Worm (Caenorhabditis elegans) whole organism, young adult: ENCODE measurements around the gene his-71.

Experiments used
- B0336.3 ChIP-seq: fragments of 200-800 bp; sonication (Bioruptor generic); IDR thresholded peaks from 2 replicates; pipeline ENCODE4 v1.3.6; 2022; ENCODE audit warnings: missing genetic modification characterization, missing compliant biosample characterization
- C17E4.6 ChIP-seq: fragments of 200-800 bp; sonication (Bioruptor generic); IDR thresholded peaks from 2 replicates; pipeline ENCODE4 v1.3.6; 2022; ENCODE audit warnings: missing genetic modification reagents, missing genetic modification characterization, missing compliant biosample characterization
- F10E7.11 ChIP-seq: sonication (generic microtip); optimal IDR thresholded peaks from 2 replicates; lab custom pipeline; 2017; ENCODE audit warnings: mild to moderate bottlenecking, missing genetic modification characterization, moderate library complexity, missing compliant biosample characterization
- F37B4.10 ChIP-seq: fragments of 200-800 bp; sonication (Bioruptor generic); IDR thresholded peaks from 2 replicates; pipeline ENCODE4 v1.3.6; 2022; ENCODE audit warnings: missing genetic modification characterization, missing compliant biosample characterization
- F52B5.7 ChIP-seq: sonication (generic microtip); optimal IDR thresholded peaks from 2 replicates; lab custom pipeline; 2016; ENCODE audit warnings: mild to moderate bottlenecking, missing genetic modification characterization, missing compliant biosample characterization
- F57A8.1 ChIP-seq: fragments of 200-800 bp; sonication (Bioruptor generic); optimal IDR thresholded peaks from 2 replicates; lab custom pipeline; 2018; ENCODE audit warnings: mild to moderate bottlenecking, missing genetic modification characterization, moderate library complexity, missing compliant biosample characterization
- Y95B8A.8 ChIP-seq: fragments of 200-800 bp; sonication (Bioruptor generic); IDR thresholded peaks from 2 replicates; pipeline ENCODE4 v1.3.6; 2022; ENCODE audit warnings: missing genetic modification reagents, missing genetic modification characterization, missing compliant biosample characterization
- ama-1 ChIP-seq, 3 experiments: fragments of 150-350 bp in 1 of 3; sonication (generic microtip) in 2 of 3; optimal IDR thresholded peaks; 2 replicates each; lab custom pipeline; 2014 to 2018; ENCODE audit warnings: missing biosample characterization in 2 of 3, missing genetic modification characterization in 2 of 3, missing genetic modification reagents in 2 of 3
- aptf-2 ChIP-seq: fragments of 200-800 bp; sonication (Bioruptor generic); conservative IDR thresholded peaks from 2 replicates; pipeline ENCODE4 v1.3.6; 2022; ENCODE audit warnings: missing genetic modification reagents, missing genetic modification characterization, missing compliant biosample characterization
- aptf-3 ChIP-seq: fragments of 200-800 bp; sonication (Bioruptor generic); IDR thresholded peaks from 2 replicates; pipeline ENCODE4 v1.3.6; 2022; ENCODE audit warnings: missing genetic modification characterization, missing compliant biosample characterization
- atf-7 ChIP-seq: sonication (generic microtip); optimal IDR thresholded peaks from 2 replicates; lab custom pipeline; 2017; ENCODE audit warnings: mild to moderate bottlenecking, missing genetic modification characterization, missing compliant biosample characterization
- attf-5 ChIP-seq: fragments of 200-800 bp; sonication (Bioruptor generic); optimal IDR thresholded peaks from 2 replicates; lab custom pipeline; 2018; ENCODE audit warnings: mild to moderate bottlenecking, missing genetic modification characterization, missing compliant biosample characterization
- attf-6 ChIP-seq: fragments of 200-800 bp; sonication (Bioruptor generic); IDR thresholded peaks from 2 replicates; pipeline ENCODE4 v1.3.6; 2022; ENCODE audit warnings: missing genetic modification reagents, missing genetic modification characterization, missing compliant biosample characterization
- cebp-1 ChIP-seq, 2 experiments: fragments of 200-800 bp in 1 of 2; sonication (Bioruptor generic) in 1 of 2; sonication (generic microtip) in 1 of 2; IDR thresholded peaks in 1 of 2; optimal IDR thresholded peaks in 1 of 2; 2 replicates each; pipeline versions ENCODE4 v1.3.6 to Lab custom; 2017 to 2022; ENCODE audit warnings: missing compliant biosample characterization in 2 of 2, missing genetic modification characterization in 2 of 2, mild to moderate bottlenecking in 1 of 2, missing genetic modification reagents in 1 of 2, moderate library complexity in 1 of 2
- ceh-100 ChIP-seq: fragments of 200-800 bp; sonication (Bioruptor generic); IDR thresholded peaks from 2 replicates; pipeline ENCODE4 v1.3.6; 2022; ENCODE audit warnings: missing genetic modification reagents, missing genetic modification characterization, missing compliant biosample characterization
- ceh-27 ChIP-seq: fragments of 200-800 bp; sonication (Bioruptor generic); optimal IDR thresholded peaks from 2 replicates; lab custom pipeline; 2018; ENCODE audit warnings: mild to moderate bottlenecking, missing genetic modification characterization, moderate library complexity, missing compliant biosample characterization
- ceh-91 ChIP-seq: fragments of 200-800 bp; sonication (Bioruptor generic); IDR thresholded peaks from 2 replicates; pipeline ENCODE4 v1.3.6; 2022; ENCODE audit warnings: missing genetic modification reagents, missing genetic modification characterization, missing compliant biosample characterization
- dpff-1 ChIP-seq: sonication (generic microtip); optimal IDR thresholded peaks from 2 replicates; lab custom pipeline; 2017; ENCODE audit warnings: mild to moderate bottlenecking, missing genetic modification characterization, missing compliant biosample characterization
- efl-1 ChIP-seq: fragments of 150-350 bp; optimal IDR thresholded peaks from 2 replicates; lab custom pipeline; 2014; ENCODE audit warnings: missing biosample characterization, missing genetic modification reagents, missing genetic modification characterization
- gei-17 ChIP-seq: fragments of 200-800 bp; sonication (Bioruptor generic); optimal IDR thresholded peaks from 2 replicates; lab custom pipeline; 2018; ENCODE audit warnings: mild to moderate bottlenecking, missing genetic modification characterization, missing compliant biosample characterization
- hlh-26 ChIP-seq: fragments of 200-800 bp; sonication (Bioruptor generic); conservative IDR thresholded peaks from 2 replicates; pipeline ENCODE4 v1.3.6; 2022; ENCODE audit warnings: missing genetic modification reagents, missing genetic modification characterization, missing compliant biosample characterization
- hrde-1 ChIP-seq: sonication (generic microtip); optimal IDR thresholded peaks from 2 replicates; lab custom pipeline; 2016; ENCODE audit warnings: missing genetic modification characterization, mild to moderate bottlenecking, missing compliant biosample characterization, moderate library complexity, missing genotype, missing genetic modification reagents, borderline replicate concordance
- lag-1 ChIP-seq: fragments of 200-800 bp; sonication (Bioruptor generic); IDR thresholded peaks from 2 replicates; pipeline ENCODE4 v1.3.6; 2022; ENCODE audit warnings: missing genetic modification reagents, missing genetic modification characterization, missing compliant biosample characterization
- let-607 ChIP-seq, 2 experiments: fragments of 200-800 bp in 1 of 2; sonication (Bioruptor generic) in 1 of 2; sonication (generic microtip) in 1 of 2; optimal IDR thresholded peaks; 2 replicates each; lab custom pipeline; 2016 to 2018; ENCODE audit warnings: mild to moderate bottlenecking in 2 of 2, missing compliant biosample characterization in 2 of 2, missing genetic modification characterization in 2 of 2, moderate library complexity in 2 of 2, missing genotype in 1 of 2
- lin-54 ChIP-seq: fragments of 200-800 bp; sonication (Bioruptor generic); optimal IDR thresholded peaks from 2 replicates; lab custom pipeline; 2018; ENCODE audit warnings: mild to moderate bottlenecking, missing genetic modification characterization, missing compliant biosample characterization
- lsl-1 ChIP-seq: fragments of 200-800 bp; sonication (Bioruptor generic); optimal IDR thresholded peaks from 2 replicates; lab custom pipeline; 2018; ENCODE audit warnings: mild to moderate bottlenecking, missing genetic modification characterization, moderate library complexity, missing compliant biosample characterization
- madf-10 ChIP-seq: sonication (generic microtip); optimal IDR thresholded peaks from 2 replicates; lab custom pipeline; 2016; ENCODE audit warnings: mild to moderate bottlenecking, missing genetic modification characterization, missing compliant biosample characterization
- mcd-1 ChIP-seq: fragments of 200-800 bp; sonication (Bioruptor generic); IDR thresholded peaks from 2 replicates; pipeline ENCODE4 v1.3.6; 2022; ENCODE audit warnings: missing genetic modification reagents, missing genetic modification characterization, missing compliant biosample characterization
- mxl-1 ChIP-seq: sonication (generic microtip); optimal IDR thresholded peaks from 2 replicates; lab custom pipeline; 2016; ENCODE audit warnings: missing genetic modification characterization, missing compliant biosample characterization
- nfyb-1 ChIP-seq: fragments of 200-800 bp; sonication (Bioruptor generic); IDR thresholded peaks from 2 replicates; pipeline ENCODE4 v1.3.6; 2022; ENCODE audit warnings: missing genetic modification reagents, missing genetic modification characterization, missing compliant biosample characterization
- nhr-90 ChIP-seq: sonication (generic microtip); optimal IDR thresholded peaks from 2 replicates; lab custom pipeline; 2016; ENCODE audit warnings: missing genotype, mild to moderate bottlenecking, missing genetic modification characterization, missing compliant biosample characterization
- pbrm-1 ChIP-seq: fragments of 200-800 bp; sonication (Bioruptor generic); IDR thresholded peaks from 2 replicates; pipeline ENCODE4 v1.3.6; 2022; ENCODE audit warnings: missing genetic modification reagents, missing genetic modification characterization, missing compliant biosample characterization
- rcor-1 ChIP-seq: fragments of 200-800 bp; sonication (Bioruptor generic); IDR thresholded peaks from 2 replicates; pipeline ENCODE4 v1.3.6; 2022; ENCODE audit warnings: missing genetic modification reagents, missing genetic modification characterization, missing compliant biosample characterization
- snpc-3.4 ChIP-seq: sonication (generic microtip); optimal IDR thresholded peaks from 2 replicates; lab custom pipeline; 2017; ENCODE audit warnings: missing genetic modification characterization, mild to moderate bottlenecking, missing compliant biosample characterization, antibody characterized with exemption, moderate library complexity, missing genotype, missing genetic modification reagents
- snpc-4 ChIP-seq, 5 experiments: fragments of 150-350 bp in 1 of 5; sonication (generic microtip) in 4 of 5; optimal IDR thresholded peaks; 2 replicates each; lab custom pipeline; 2014 to 2018; ENCODE audit warnings: missing genetic modification characterization in 5 of 5, missing biosample characterization in 3 of 5, antibody characterized with exemption in 2 of 5, mild to moderate bottlenecking in 2 of 5, missing compliant biosample characterization in 2 of 5, missing genotype in 2 of 5, moderate library complexity in 2 of 5, missing genetic modification reagents in 1 of 5
- somi-1 ChIP-seq: fragments of 200-800 bp; sonication (Bioruptor generic); optimal IDR thresholded peaks from 2 replicates; lab custom pipeline; 2018; ENCODE audit warnings: mild to moderate bottlenecking, missing genetic modification characterization, missing compliant biosample characterization
- tbp1 ChIP-seq: fragments of 200-800 bp; sonication (Bioruptor generic); optimal IDR thresholded peaks from 2 replicates; lab custom pipeline; 2018; ENCODE audit warnings: mild to moderate bottlenecking, missing genetic modification characterization, missing compliant biosample characterization
- ztf-26 ChIP-seq: sonication (generic microtip); optimal IDR thresholded peaks from 2 replicates; lab custom pipeline; 2017; ENCODE audit warnings: missing genetic modification characterization, missing compliant biosample characterization
- ztf-28 ChIP-seq: fragments of 200-800 bp; sonication (Bioruptor generic); IDR thresholded peaks from 2 replicates; pipeline ENCODE4 v1.3.6; 2022; ENCODE audit warnings: missing genetic modification reagents, missing genetic modification characterization, missing compliant biosample characterization
- ztf-3 ChIP-seq: fragments of 200-800 bp; sonication (Bioruptor generic); optimal IDR thresholded peaks from 2 replicates; lab custom pipeline; 2018; ENCODE audit warnings: mild to moderate bottlenecking, missing genetic modification characterization, missing compliant biosample characterization
- ztf-6 ChIP-seq: fragments of 200-800 bp; sonication (Bioruptor generic); IDR thresholded peaks from 2 replicates; pipeline ENCODE4 v1.3.6; 2022; ENCODE audit warnings: missing genetic modification reagents, missing genetic modification characterization, missing compliant biosample characterization

his-71 gene

DNA sequence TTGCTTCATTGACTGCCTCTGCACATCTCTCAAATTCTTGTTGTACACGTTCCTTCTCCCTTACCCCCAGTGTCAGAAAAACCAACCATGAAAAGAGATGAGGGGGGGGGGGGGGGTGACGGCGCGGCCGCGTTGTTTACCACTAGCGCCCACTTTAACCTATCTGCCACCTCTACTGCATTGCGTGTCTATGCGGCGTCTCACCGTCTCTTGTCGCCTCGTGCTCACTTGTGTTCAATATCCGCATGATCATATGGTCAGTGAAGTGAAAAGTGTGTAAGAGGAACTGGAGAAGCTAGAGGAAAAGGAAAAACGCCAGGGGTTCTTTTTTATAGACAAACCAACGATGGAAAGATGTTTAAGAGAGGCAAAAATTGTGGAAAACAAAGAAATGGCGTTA, 37.8 kb upstream of the his-71 start (continued):
- TF ChIP-seq lin-54 (GFP tag; lab: Kevin White, UChicago): peak; percentile 61
- no peak for TF ChIP-seq snpc-4 (GFP tag; optimal IDR thresholded peaks at IDR 0.05; lab: Kevin White, UChicago)
- peak in 3 of 4 experiments; percentile 15 to 51 (median 21) for TF ChIP-seq snpc-4 (tag; optimal IDR thresholded peaks at IDR 0.05; lab: Kevin White, UChicago)
- peak; percentile 43; the same call in 1 of the 2 replicates for TF ChIP-seq rcor-1
- TF ChIP-seq atf-7 (tag; lab: Kevin White, UChicago): peak; percentile 89
- no peak for TF ChIP-seq aptf-2 (GFP tag; lab: Robert Waterston, UW)
- 0 out of 2 replicates have a peak, but pooled peaks have one; percentile 43 for TF ChIP-seq attf-6
- peak; percentile 74 for TF ChIP-seq B0336.3 (GFP tag; lab: Robert Waterston, UW)
- TF ChIP-seq hrde-1: no peak
- TF ChIP-seq F52B5.7 (tag; lab: Kevin White, UChicago): peak; percentile 75
- no peak for TF ChIP-seq ceh-100 (GFP tag; lab: Robert Waterston, UW)
- TF ChIP-seq ztf-3 (GFP tag; lab: Kevin White, UChicago): peak; percentile 83
- no peak for TF ChIP-seq hlh-26 (GFP tag; lab: Robert Waterston, UW)
- no peak for TF ChIP-seq F10E7.11 (tag; lab: Kevin White, UChicago)
- TF ChIP-seq madf-10 (tag; lab: Kevin White, UChicago): peak; percentile 70
- peak; percentile 85 for TF ChIP-seq somi-1
- peak; percentile 56; the same call in 1 of the 2 replicates for TF ChIP-seq C17E4.6 (GFP tag; lab: Robert Waterston, UW)
- TF ChIP-seq attf-5: peak; percentile 48
- no peak for TF ChIP-seq lag-1
- peak; percentile 58 for TF ChIP-seq mcd-1 (GFP tag; lab: Robert Waterston, UW)
- TF ChIP-seq gei-17 (GFP tag; lab: Kevin White, UChicago): peak; percentile 60
- peak; percentile 77; the same call in 1 of the 2 replicates for TF ChIP-seq Y95B8A.8
- no peak for TF ChIP-seq ztf-28
- TF ChIP-seq F37B4.10 (GFP tag; lab: Robert Waterston, UW): 0 out of 2 replicates have a peak, but pooled peaks have one; percentile 26
- no peak for TF ChIP-seq F57A8.1 (GFP tag; lab: Kevin White, UChicago)
- TF ChIP-seq ceh-91: no peak
- TF ChIP-seq lsl-1 (GFP tag; lab: Kevin White, UChicago): no peak
- TF ChIP-seq ztf-6: 0 out of 2 replicates have a peak, but pooled peaks have one; percentile 28
- peak; percentile 25 for TF ChIP-seq nhr-90 (tag; lab: Kevin White, UChicago)
- peak in 1 of 2 experiments; percentile 13 for TF ChIP-seq let-607 (tag; optimal IDR thresholded peaks at IDR 0.05; lab: Kevin White, UChicago)
- TF ChIP-seq tbp1 (GFP tag; lab: Kevin White, UChicago): peak; percentile 66
- peak; percentile 87 for TF ChIP-seq nfyb-1 (GFP tag; lab: Robert Waterston, UW)
- TF ChIP-seq ztf-26: peak; percentile 88

DNA sequence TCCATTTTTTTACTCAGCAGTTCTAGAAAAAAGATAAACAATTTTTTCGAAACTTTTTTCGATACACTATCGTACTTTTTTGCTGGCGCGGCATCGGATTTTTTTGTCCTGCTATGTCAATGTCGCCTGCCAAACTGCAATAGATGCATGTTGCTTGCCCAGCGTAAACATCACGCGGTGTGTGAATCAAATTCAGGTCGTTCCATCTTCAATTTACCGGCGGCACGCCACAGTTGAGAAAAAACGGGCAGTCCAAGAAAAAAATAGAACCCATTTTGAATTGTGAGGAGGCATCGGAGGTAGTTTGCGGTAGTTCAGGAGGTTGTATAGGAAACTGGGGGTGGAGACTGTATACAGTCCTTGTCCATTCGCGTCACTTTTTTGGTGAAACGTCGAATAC, 36.6 kb upstream of the his-71 start:
- TF ChIP-seq ama-1 (optimal IDR thresholded peaks at IDR 0.05; lab: Kevin White, UChicago) (peak; percentile 24), ama-1 (GFP tag; optimal IDR thresholded peaks at IDR 0.05; lab: Kevin White, UChicago) (no peak), pbrm-1 (0 out of 2 replicates have a peak, but pooled peaks have one; percentile 20), efl-1 (GFP tag; lab: Kevin White, UChicago) (no peak), snpc-4 (GFP tag; optimal IDR thresholded peaks at IDR 0.05; lab: Kevin White, UChicago) (no peak), snpc-4 (tag; optimal IDR thresholded peaks at IDR 0.05; lab: Kevin White, UChicago) (no peak), cebp-1 (GFP tag; IDR thresholded peaks at IDR 0.05; lab: Robert Waterston, UW) (no peak), cebp-1 (tag; optimal IDR thresholded peaks at IDR 0.05; lab: Kevin White, UChicago) (peak; percentile 34), ztf-26 (peak; percentile 53), mxl-1 (tag; lab: Kevin White, UChicago) (no peak), lin-54 (GFP tag; lab: Kevin White, UChicago) (no peak), aptf-3 (GFP tag; lab: Robert Waterston, UW) (no peak), ceh-27 (peak; percentile 26), somi-1 (peak; percentile 32), snpc-3.4 (tag; lab: Kevin White, UChicago) (no peak), dpff-1 (tag; lab: Kevin White, UChicago) (no peak), tbp1 (GFP tag; lab: Kevin White, UChicago) (peak; percentile 18)
